Worm (Caenorhabditis elegans): Measurements from ENCODE around the gene T15B7.14.

ce11 chrV:6811863-6812262 lies 23.3 kb downstream of the T15B7.14 start:
- TF ChIP-seq flt-1 (GFP tag; IDR thresholded peaks at IDR 0.05), result no peak
- TF ChIP-seq med-1 (GFP tag; optimal IDR thresholded peaks at IDR 0.05; ENCODE audit: insufficient read depth), result no peak
- no peak for TF ChIP-seq ztf-23 (GFP tag; IDR thresholded peaks at IDR 0.05)
- no peak for TF ChIP-seq cog-1 (tag; optimal IDR thresholded peaks at IDR 0.05)
- no peak for TF ChIP-seq T22C8.4 (GFP tag; IDR thresholded peaks at IDR 0.05)
- TF ChIP-seq klf-2 (GFP tag; conservative IDR thresholded peaks at IDR 0.05), result no peak
- TF ChIP-seq ztf-29 (GFP tag; IDR thresholded peaks at IDR 0.05), result no peak

Measured in whole organism, midembryonic.